Worm (Caenorhabditis elegans) whole organism, L2 larva: Measurements from ENCODE around the gene T04F3.5.

ENCODE experiments used
- C34F6.9 ChIP-seq: fragments of 150-350 bp; optimal IDR thresholded peaks from 2 replicates; lab custom pipeline; 2014; ENCODE audit warnings: missing biosample characterization, missing genetic modification characterization
- F13H6.1 ChIP-seq: sonication (generic microtip); optimal IDR thresholded peaks from 2 replicates; lab custom pipeline; 2016; ENCODE audit warnings: missing genetic modification characterization, missing compliant biosample characterization
- R02D3.7 ChIP-seq: fragments of 150-350 bp; optimal IDR thresholded peaks from 2 replicates; lab custom pipeline; 2014; ENCODE audit warnings: missing biosample characterization, missing genetic modification characterization
- Y55F3AM.14 ChIP-seq: fragments of 200-800 bp; sonication (Bioruptor generic); optimal IDR thresholded peaks from 2 replicates; lab custom pipeline; 2018; ENCODE audit warnings: mild to moderate bottlenecking, missing genetic modification characterization, missing compliant biosample characterization
- ZK546.5 ChIP-seq: sonication (generic microtip); optimal IDR thresholded peaks from 2 replicates; lab custom pipeline; 2017; ENCODE audit warnings: missing biosample characterization, missing genetic modification characterization
- alr-1 ChIP-seq: fragments of 150-350 bp; optimal IDR thresholded peaks from 2 replicates; lab custom pipeline; 2014; ENCODE audit warnings: missing biosample characterization, missing genetic modification characterization
- aly-2 ChIP-seq: fragments of 150-350 bp; optimal IDR thresholded peaks from 2 replicates; lab custom pipeline; 2014; ENCODE audit warnings: missing biosample characterization, missing genetic modification characterization
- ama-1 ChIP-seq: fragments of 150-350 bp; optimal IDR thresholded peaks from 2 replicates; lab custom pipeline; 2018; ENCODE audit warnings: inconsistent platforms
- blmp-1 ChIP-seq: sonication (generic microtip); optimal IDR thresholded peaks from 2 replicates; lab custom pipeline; 2017; ENCODE audit warnings: missing genetic modification characterization, mild to moderate bottlenecking, missing compliant biosample characterization, antibody characterized with exemption, moderate library complexity; ENCODE audit not compliant: insufficient read depth
- ceh-16 ChIP-seq: fragments of 150-350 bp; optimal IDR thresholded peaks from 2 replicates; lab custom pipeline; 2014; ENCODE audit warnings: missing biosample characterization, missing genetic modification characterization
- ceh-82 ChIP-seq: fragments of 150-350 bp; optimal IDR thresholded peaks from 2 replicates; lab custom pipeline; 2014; ENCODE audit warnings: missing biosample characterization, missing genetic modification characterization
- crh-2 ChIP-seq: sonication (generic microtip); optimal IDR thresholded peaks from 2 replicates; lab custom pipeline; 2017; ENCODE audit warnings: missing biosample characterization, missing genetic modification characterization
- dmd-4 ChIP-seq: sonication (generic microtip); optimal IDR thresholded peaks from 2 replicates; lab custom pipeline; 2017; ENCODE audit warnings: missing biosample characterization, missing genetic modification characterization
- egl-27 ChIP-seq: sonication (generic microtip); optimal IDR thresholded peaks from 3 replicates; lab custom pipeline; 2017; ENCODE audit warnings: missing biosample characterization, missing genetic modification reagents, missing genetic modification characterization
- elt-1 ChIP-seq: fragments of 150-350 bp; optimal IDR thresholded peaks from 2 replicates; lab custom pipeline; 2014; ENCODE audit warnings: missing biosample characterization, missing genetic modification characterization
- elt-3 ChIP-seq: sonication (generic microtip); optimal IDR thresholded peaks from 2 replicates; lab custom pipeline; 2017; ENCODE audit warnings: missing biosample characterization, missing genetic modification characterization
- fos-1 ChIP-seq: fragments of 150-350 bp; optimal IDR thresholded peaks from 2 replicates; lab custom pipeline; 2014; ENCODE audit warnings: missing biosample characterization, missing genetic modification characterization
- gmeb-1 ChIP-seq: fragments of 150-350 bp; optimal IDR thresholded peaks from 2 replicates; lab custom pipeline; 2014; ENCODE audit warnings: missing biosample characterization, missing genetic modification characterization
- lin-11 ChIP-seq: fragments of 150-350 bp; sonication (generic microtip); optimal IDR thresholded peaks from 2 replicates; lab custom pipeline; 2014; ENCODE audit warnings: missing biosample characterization, missing genetic modification characterization, inconsistent platforms, mixed read lengths
- lin-13 ChIP-seq: fragments of 150-350 bp; optimal IDR thresholded peaks from 2 replicates; lab custom pipeline; 2014; ENCODE audit warnings: missing biosample characterization, missing genetic modification reagents, missing genetic modification characterization
- lin-39 ChIP-seq: fragments of 150-350 bp; optimal IDR thresholded peaks from 2 replicates; lab custom pipeline; 2014; ENCODE audit warnings: missing biosample characterization, missing genetic modification reagents, missing genetic modification characterization
- lsy-2 ChIP-seq, 2 experiments: fragments of 150-350 bp in 1 of 2; sonication (generic microtip) in 1 of 2; optimal IDR thresholded peaks; 2 replicates each; lab custom pipeline; 2014 to 2017; ENCODE audit warnings: missing biosample characterization in 2 of 2, missing genetic modification characterization in 2 of 2
- mab-5 ChIP-seq: fragments of 150-350 bp; optimal IDR thresholded peaks from 2 replicates; lab custom pipeline; 2014; ENCODE audit warnings: missing biosample characterization, missing genetic modification characterization
- mbf-1 ChIP-seq: sonication (generic microtip); optimal IDR thresholded peaks from 2 replicates; lab custom pipeline; 2017; ENCODE audit warnings: missing biosample characterization, missing genetic modification characterization
- mdl-1 ChIP-seq, 2 experiments: fragments of 150-350 bp in 1 of 2; sonication (generic microtip) in 1 of 2; optimal IDR thresholded peaks; 2 replicates each; lab custom pipeline; 2017; ENCODE audit warnings: missing biosample characterization in 2 of 2, missing genetic modification characterization in 2 of 2
- nhr-10 ChIP-seq: sonication (generic microtip); optimal IDR thresholded peaks from 2 replicates; lab custom pipeline; 2017; ENCODE audit warnings: missing biosample characterization, missing genetic modification characterization
- nhr-11 ChIP-seq: fragments of 150-350 bp; optimal IDR thresholded peaks from 2 replicates; lab custom pipeline; 2014; ENCODE audit warnings: missing biosample characterization, missing genetic modification characterization
- nhr-12 ChIP-seq: fragments of 150-350 bp; optimal IDR thresholded peaks from 2 replicates; lab custom pipeline; 2014; ENCODE audit warnings: missing biosample characterization, missing genetic modification characterization
- nhr-129 ChIP-seq: fragments of 150-350 bp; optimal IDR thresholded peaks from 2 replicates; lab custom pipeline; 2014; ENCODE audit warnings: missing biosample characterization, missing genetic modification characterization
- nhr-21 ChIP-seq: fragments of 150-350 bp; optimal IDR thresholded peaks from 2 replicates; lab custom pipeline; 2014; ENCODE audit warnings: missing biosample characterization, missing genetic modification characterization
- nhr-23 ChIP-seq: fragments of 150-350 bp; optimal IDR thresholded peaks from 2 replicates; lab custom pipeline; 2014; ENCODE audit warnings: missing biosample characterization, missing genetic modification reagents, missing genetic modification characterization
- nhr-237 ChIP-seq: fragments of 150-350 bp; optimal IDR thresholded peaks from 2 replicates; lab custom pipeline; 2014; ENCODE audit warnings: missing biosample characterization, missing genetic modification characterization
- nhr-25 ChIP-seq: fragments of 150-350 bp; sonication (generic microtip); optimal IDR thresholded peaks from 3 replicates; lab custom pipeline; 2014; ENCODE audit warnings: missing biosample characterization, missing genetic modification characterization
- nhr-6 ChIP-seq: fragments of 150-350 bp; optimal IDR thresholded peaks from 2 replicates; lab custom pipeline; 2014; ENCODE audit warnings: missing biosample characterization, missing genetic modification characterization
- nhr-77 ChIP-seq: fragments of 150-350 bp; optimal IDR thresholded peaks from 2 replicates; lab custom pipeline; 2014; ENCODE audit warnings: missing biosample characterization, missing genetic modification characterization
- peb-1 ChIP-seq: fragments of 150-350 bp; optimal IDR thresholded peaks from 2 replicates; lab custom pipeline; 2014; ENCODE audit warnings: missing biosample characterization, missing genetic modification characterization
- sem-4 ChIP-seq: fragments of 150-350 bp; optimal IDR thresholded peaks from 2 replicates; lab custom pipeline; 2014; ENCODE audit warnings: missing biosample characterization, missing genetic modification reagents, missing genetic modification characterization
- skn-1 ChIP-seq: sonication (generic microtip); optimal IDR thresholded peaks from 2 replicates; lab custom pipeline; 2017; ENCODE audit warnings: missing biosample characterization, missing genetic modification characterization
- sma-3 ChIP-seq: sonication (generic microtip); optimal IDR thresholded peaks from 2 replicates; lab custom pipeline; 2016; ENCODE audit warnings: missing genetic modification reagents, missing genetic modification characterization, missing compliant biosample characterization
- sma-9 ChIP-seq, 2 experiments: fragments of 150-350 bp in 1 of 2; sonication (generic microtip) in 1 of 2; optimal IDR thresholded peaks; 2 replicates each; lab custom pipeline; 2014 to 2016; ENCODE audit warnings: missing genetic modification characterization in 2 of 2, mild to moderate bottlenecking in 1 of 2, missing biosample characterization in 1 of 2, missing compliant biosample characterization in 1 of 2, missing genetic modification reagents in 1 of 2, moderate library complexity in 1 of 2
- snpc-4 ChIP-seq: fragments of 150-350 bp; optimal IDR thresholded peaks from 2 replicates; lab custom pipeline; 2014; ENCODE audit warnings: missing biosample characterization, missing genetic modification characterization
- unc-39 ChIP-seq: fragments of 150-350 bp; optimal IDR thresholded peaks from 2 replicates; lab custom pipeline; 2014; ENCODE audit warnings: missing biosample characterization, missing genetic modification characterization
- unc-55 ChIP-seq: fragments of 150-350 bp; sonication (generic microtip); optimal IDR thresholded peaks from 3 replicates; lab custom pipeline; 2014; ENCODE audit warnings: missing biosample characterization, missing genetic modification reagents, missing genetic modification characterization
- unc-62 ChIP-seq: fragments of 150-350 bp; optimal IDR thresholded peaks from 2 replicates; lab custom pipeline; 2014; ENCODE audit warnings: missing biosample characterization, missing genetic modification reagents, missing genetic modification characterization
- zag-1 ChIP-seq: fragments of 150-350 bp; optimal IDR thresholded peaks from 2 replicates; lab custom pipeline; 2014; ENCODE audit warnings: missing biosample characterization, missing genetic modification characterization
- ztf-1 ChIP-seq: fragments of 200-800 bp; sonication (Bioruptor generic); conservative IDR thresholded peaks from 2 replicates; pipeline ENCODE4 v1.3.6; 2022; ENCODE audit warnings: missing genetic modification characterization, missing compliant biosample characterization
- ztf-11 ChIP-seq: sonication (generic microtip); optimal IDR thresholded peaks from 2 replicates; lab custom pipeline; 2017; ENCODE audit warnings: missing biosample characterization, missing genetic modification characterization
- ztf-4 ChIP-seq: fragments of 150-350 bp; optimal IDR thresholded peaks from 2 replicates; lab custom pipeline; 2014; ENCODE audit warnings: missing biosample characterization, missing genetic modification characterization

Gene T04F3.5

ce11 chrV:11762863-11763262, 2.4 kb downstream of the T04F3.5 start, which contains the start of gene T04F3.4:
T04F3.4 (minus strand) TSS chrV:11763049.
- TF ChIP-seq lsy-2 (tag; optimal IDR thresholded peaks at IDR 0.05; lab: Kevin White, UChicago) (peak in 1 of 2 experiments; percentile 22), lin-39 (tag; lab: Kevin White, UChicago) (no peak)

ce11 chrV:11764373-11764954, 4.0 kb downstream of the T04F3.5 start, which contains the start of the genes F55A11.1 and syx-5:
F55A11.1 (minus strand) TSS chrV:11764385.
syx-5 (plus strand) TSS chrV:11764904.
- TF ChIP-seq nhr-25 (tag; lab: Kevin White, UChicago) = peak; percentile 95
- no peak for TF ChIP-seq peb-1 (tag; lab: Kevin White, UChicago)
- TF ChIP-seq nhr-129 (tag; lab: Kevin White, UChicago) = peak; percentile 57
- TF ChIP-seq lin-39 (tag; lab: Kevin White, UChicago) = no peak
- peak; percentile 22 for TF ChIP-seq zag-1 (tag; lab: Kevin White, UChicago)
- peak; percentile 90 for TF ChIP-seq sem-4 (tag; lab: Kevin White, UChicago)
- TF ChIP-seq nhr-21 (tag; lab: Kevin White, UChicago) = peak; percentile 90
- TF ChIP-seq ztf-11 (tag; lab: Kevin White, UChicago) = no peak
- TF ChIP-seq nhr-11 (tag; lab: Kevin White, UChicago) = no peak
- TF ChIP-seq snpc-4 (tag; lab: Kevin White, UChicago) = peak; percentile 45
- peak; percentile 62 for TF ChIP-seq egl-27 (tag; lab: Kevin White, UChicago)
- TF ChIP-seq R02D3.7 = peak; percentile 96
- peak; percentile 39 for TF ChIP-seq dmd-4 (tag; lab: Kevin White, UChicago)
- TF ChIP-seq nhr-6 (tag; lab: Kevin White, UChicago) = peak; percentile 90
- TF ChIP-seq ceh-16 (tag; lab: Kevin White, UChicago) = no peak
- no peak for TF ChIP-seq ama-1 (lab: Kevin White, UChicago)
- no peak for TF ChIP-seq ceh-82 (tag; lab: Kevin White, UChicago)
- peak; percentile 5 for TF ChIP-seq unc-62
- peak; percentile 61 for TF ChIP-seq nhr-237 (tag; lab: Kevin White, UChicago)
- peak; percentile 34 for TF ChIP-seq ztf-4 (tag; lab: Kevin White, UChicago)
- TF ChIP-seq gmeb-1 (tag; lab: Kevin White, UChicago) = peak; percentile 87
- peak; percentile 23 to 73 for TF ChIP-seq mdl-1 (tag; optimal IDR thresholded peaks at IDR 0.05; lab: Kevin White, UChicago)
- TF ChIP-seq C34F6.9 (tag; lab: Kevin White, UChicago) = peak; percentile 96
- TF ChIP-seq unc-39 (tag; lab: Kevin White, UChicago) = no peak
- peak; percentile 86 for TF ChIP-seq lin-13
- peak; percentile 48 for TF ChIP-seq Y55F3AM.14 (GFP tag; lab: Kevin White, UChicago)
- TF ChIP-seq crh-2 (tag; lab: Kevin White, UChicago) = peak; percentile 95
- TF ChIP-seq elt-3 = no peak
- TF ChIP-seq nhr-10 = peak; percentile 13
- TF ChIP-seq nhr-77 = peak; percentile 41
- TF ChIP-seq ztf-1 = no peak
- TF ChIP-seq skn-1 (tag; lab: Kevin White, UChicago) = peak; percentile 57
- peak; percentile 93 for TF ChIP-seq unc-55 (GFP tag; lab: Kevin White, UChicago)
- peak; percentile 90 for TF ChIP-seq sma-3 (GFP tag; lab: Kevin White, UChicago)
- no peak for TF ChIP-seq nhr-23 (tag; lab: Kevin White, UChicago)
- no peak for TF ChIP-seq nhr-12 (tag; lab: Kevin White, UChicago)
- TF ChIP-seq mbf-1 (tag; lab: Kevin White, UChicago) = peak; percentile 31
- no peak for TF ChIP-seq elt-1 (tag; lab: Kevin White, UChicago)
- TF ChIP-seq alr-1 = no peak
- peak; percentile 82 for TF ChIP-seq mab-5 (tag; lab: Kevin White, UChicago)
- TF ChIP-seq lin-11 (tag; lab: Kevin White, UChicago) = no peak
- TF ChIP-seq aly-2 = no peak
- TF ChIP-seq ZK546.5 (tag; lab: Kevin White, UChicago) = peak; percentile 30
- peak; percentile 68 for TF ChIP-seq fos-1 (tag; lab: Kevin White, UChicago)
- peak; percentile 100 for TF ChIP-seq lsy-2 (tag; optimal IDR thresholded peaks at IDR 0.05; lab: Kevin White, UChicago)
- TF ChIP-seq sma-9 (GFP tag; optimal IDR thresholded peaks at IDR 0.05; lab: Kevin White, UChicago) = peak; percentile 81
- no peak for TF ChIP-seq sma-9 (tag; optimal IDR thresholded peaks at IDR 0.05; lab: Kevin White, UChicago)
- peak; percentile 90 for TF ChIP-seq F13H6.1 (tag; lab: Kevin White, UChicago)
- peak; percentile 30 for TF ChIP-seq blmp-1
